Worm (Caenorhabditis elegans): Measurements from ENCODE around the gene cav-2.

Gene cav-2

ce11 chrV:13568533-13568932 is 11.6 kb downstream of the cav-2 start, which contains the start of the genes nuaf-1 and bir-2 (continued):
- TF ChIP-seq sox-4 (tag; optimal IDR thresholded peaks at IDR 0.05): no peak
- TF ChIP-seq lir-3 (tag; optimal IDR thresholded peaks at IDR 0.05; ENCODE audit: poor library complexity): no peak
- TF ChIP-seq lin-13 (GFP tag; optimal IDR thresholded peaks at IDR 0.05): peak; percentile 48
- TF ChIP-seq rnt-1 (tag; optimal IDR thresholded peaks at IDR 0.05): peak; percentile 88
- peak; percentile 23 for TF ChIP-seq irx-1 (tag; optimal IDR thresholded peaks at IDR 0.05)
- TF ChIP-seq nhr-237 (tag; optimal IDR thresholded peaks at IDR 0.05): no peak
- TF ChIP-seq sptf-1 (tag; optimal IDR thresholded peaks at IDR 0.05): no peak
- TF ChIP-seq C04F5.9 (tag; optimal IDR thresholded peaks at IDR 0.05): no peak
- peak; percentile 28 for TF ChIP-seq snpc-4 (tag; optimal IDR thresholded peaks at IDR 0.05)
- peak; percentile 68 to 82 for TF ChIP-seq efl-1 (optimal IDR thresholded peaks at IDR 0.05)
- TF ChIP-seq efl-1 (GFP tag; optimal IDR thresholded peaks at IDR 0.05 in 1 of 2): peak; percentile 85 to 98
- peak; percentile 55 for TF ChIP-seq skn-1 (tag; optimal IDR thresholded peaks at IDR 0.05)
- no peak for TF ChIP-seq ceh-8 (GFP tag; optimal IDR thresholded peaks at IDR 0.05)
- peak; percentile 52 for TF ChIP-seq tbx-2 (tag; optimal IDR thresholded peaks at IDR 0.05)
- no peak for TF ChIP-seq pqm-1 (tag; optimal IDR thresholded peaks at IDR 0.05)
- TF ChIP-seq xbp-1 (tag; optimal IDR thresholded peaks at IDR 0.05): peak; percentile 57
- TF ChIP-seq ceh-90 (tag; optimal IDR thresholded peaks at IDR 0.05): peak; percentile 39
- no peak for TF ChIP-seq zag-1 (tag; optimal IDR thresholded peaks at IDR 0.05)
- TF ChIP-seq nhr-71 (tag; optimal IDR thresholded peaks at IDR 0.05): peak; percentile 77
- TF ChIP-seq unc-30 (tag; optimal IDR thresholded peaks at IDR 0.05): no peak
- no peak for TF ChIP-seq fkh-4 (tag; optimal IDR thresholded peaks at IDR 0.05; ENCODE audit: borderline replicate concordance)
- TF ChIP-seq aha-1 (tag; optimal IDR thresholded peaks at IDR 0.05): no peak
- peak; percentile 50 for TF ChIP-seq nhr-90 (tag; optimal IDR thresholded peaks at IDR 0.05; ENCODE audit: poor library complexity)
- peak; percentile 26 for TF ChIP-seq egl-13 (tag; optimal IDR thresholded peaks at IDR 0.05)
- TF ChIP-seq hpl-2 (GFP tag; optimal IDR thresholded peaks at IDR 0.05): no peak
- peak; percentile 57 for TF ChIP-seq pax-3 (tag; optimal IDR thresholded peaks at IDR 0.05)
- peak; percentile 60 for TF ChIP-seq dsc-1 (tag; optimal IDR thresholded peaks at IDR 0.05)
- peak; percentile 54 for TF ChIP-seq C16A3.4 (tag; optimal IDR thresholded peaks at IDR 0.05)
- no peak for TF ChIP-seq nhr-76 (tag; optimal IDR thresholded peaks at IDR 0.05)
- TF ChIP-seq vab-15 (tag; optimal IDR thresholded peaks at IDR 0.05): no peak
- peak; percentile 54 for TF ChIP-seq nhr-19 (GFP tag; conservative IDR thresholded peaks at IDR 0.05)
- peak; percentile 75 for TF ChIP-seq lin-15B (tag; optimal IDR thresholded peaks at IDR 0.05)
- TF ChIP-seq Y116A8C.19 (tag; optimal IDR thresholded peaks at IDR 0.05; ENCODE audit: borderline replicate concordance): no peak
- no peak for TF ChIP-seq ztf-4 (tag; optimal IDR thresholded peaks at IDR 0.05)
- no peak for TF ChIP-seq nhr-12 (tag; optimal IDR thresholded peaks at IDR 0.05)
- no peak for TF ChIP-seq elt-2 (tag; optimal IDR thresholded peaks at IDR 0.05)
- no peak for TF ChIP-seq mef-2 (tag; optimal IDR thresholded peaks at IDR 0.05)
- peak; percentile 62 for TF ChIP-seq unc-130 (tag; optimal IDR thresholded peaks at IDR 0.05)
- TF ChIP-seq blmp-1 (tag; optimal IDR thresholded peaks at IDR 0.05): peak; percentile 38
- no peak for TF ChIP-seq hlh-4 (tag; optimal IDR thresholded peaks at IDR 0.05)
- peak; percentile 63 for TF ChIP-seq swsn-7 (tag; optimal IDR thresholded peaks at IDR 0.05)
- no peak for TF ChIP-seq aly-2 (tag; optimal IDR thresholded peaks at IDR 0.05)
- no peak for TF ChIP-seq fos-1 (tag; optimal IDR thresholded peaks at IDR 0.05)
- no peak for TF ChIP-seq egl-27 (tag; optimal IDR thresholded peaks at IDR 0.05)
- no peak for TF ChIP-seq alr-1 (tag; optimal IDR thresholded peaks at IDR 0.05; ENCODE audit: borderline replicate concordance)
- TF ChIP-seq pag-3 (tag; optimal IDR thresholded peaks at IDR 0.05; ENCODE audit: borderline replicate concordance, insufficient read depth): peak; percentile 27
- TF ChIP-seq ceh-63 (GFP tag; optimal IDR thresholded peaks at IDR 0.05): no peak
- peak; percentile 54 for TF ChIP-seq unc-86 (tag; optimal IDR thresholded peaks at IDR 0.05)
- no peak for TF ChIP-seq nhr-77 (tag; optimal IDR thresholded peaks at IDR 0.05)
- TF ChIP-seq ces-1 (GFP tag; optimal IDR thresholded peaks at IDR 0.05): no peak
- TF ChIP-seq efl-3 (GFP tag; optimal IDR thresholded peaks at IDR 0.05): no peak
- TF ChIP-seq isw-1 (GFP tag; IDR thresholded peaks at IDR 0.05): no peak; the same call in 1 of the 2 replicates
- TF ChIP-seq nhr-85 (tag): peak; percentile 73
- peak in 1 of 2 experiments; percentile 47 for TF ChIP-seq ztf-11 (tag; optimal IDR thresholded peaks at IDR 0.05)

Data from whole organism, L1 larva.